Fruit fly (Drosophila melanogaster): ENCODE measurements around the gene MED11.

The MED11 gene

dm6 chr3L:18784562-18784961 is 38.9 kb downstream of the MED11 start (continued):
- TF ChIP-seq Scr (GFP tag; IDR thresholded peaks at IDR 0.05; ENCODE audit: partially characterized antibody) = no peak
- no peak for TF ChIP-seq Tbp (GFP tag; optimal IDR thresholded peaks at IDR 0.05)
- no peak for TF ChIP-seq Usf (GFP tag; optimal IDR thresholded peaks at IDR 0.05)
- TF ChIP-seq CG8478 (optimal IDR thresholded peaks at IDR 0.05) = no peak
- peak; percentile 28 to 57 for TF ChIP-seq chif (GFP tag; optimal IDR thresholded peaks at IDR 0.05)
- TF ChIP-seq al (GFP tag; IDR thresholded peaks at IDR 0.05) = peak; percentile 41
- no peak for TF ChIP-seq Sry-β (GFP tag; optimal IDR thresholded peaks at IDR 0.05)
- TF ChIP-seq CG12659 (GFP tag; optimal IDR thresholded peaks at IDR 0.05) = peak; percentile 44
- peak; percentile 57; the same call in 1 of the 2 replicates for TF ChIP-seq CG43689 (GFP tag; IDR thresholded peaks at IDR 0.05)
- no peak for TF ChIP-seq fd64A (GFP tag; optimal IDR thresholded peaks at IDR 0.05)
- TF ChIP-seq B-H2 (GFP tag; optimal IDR thresholded peaks at IDR 0.05) = no peak
- TF ChIP-seq CG13123 (GFP tag; optimal IDR thresholded peaks at IDR 0.05) = no peak
- no peak for TF ChIP-seq CG7963 (GFP tag; IDR thresholded peaks at IDR 0.05; ENCODE audit: partially characterized antibody)
- TF ChIP-seq CG10959 (GFP tag; IDR thresholded peaks at IDR 0.05) = no peak
- peak; percentile 12 for TF ChIP-seq CG5180 (GFP tag; optimal IDR thresholded peaks at IDR 0.05)
- TF ChIP-seq Fer3 (tag; optimal IDR thresholded peaks at IDR 0.05) = peak; percentile 30
- TF ChIP-seq sima (GFP tag; optimal IDR thresholded peaks at IDR 0.05) = no peak
- TF ChIP-seq dimm (GFP tag; IDR thresholded peaks at IDR 0.05) = peak; percentile 58; the same call in 1 of the 2 replicates
- no peak for TF ChIP-seq CG6683 (GFP tag; optimal IDR thresholded peaks at IDR 0.05)
- TF ChIP-seq Ets97D (GFP tag; optimal IDR thresholded peaks at IDR 0.05) = peak; percentile 12
- no peak for TF ChIP-seq CG10147 (GFP tag; optimal IDR thresholded peaks at IDR 0.05)
- peak; percentile 79 for TF ChIP-seq lab (GFP tag; optimal IDR thresholded peaks at IDR 0.05)
- TF ChIP-seq CG4617 (GFP tag; optimal IDR thresholded peaks at IDR 0.05; ENCODE audit: borderline replicate concordance) = no peak
- no peak for TF ChIP-seq disco-r (GFP tag; optimal IDR thresholded peaks at IDR 0.05)
- TF ChIP-seq CG8089 (GFP tag; optimal IDR thresholded peaks at IDR 0.05) = no peak
- peak; percentile 56 for TF ChIP-seq CG12942 (GFP tag; optimal IDR thresholded peaks at IDR 0.05)
- no peak for TF ChIP-seq chinmo (GFP tag; IDR thresholded peaks at IDR 0.05; ENCODE audit: partially characterized antibody)
- TF ChIP-seq vfl (GFP tag; optimal IDR thresholded peaks at IDR 0.05) = no peak
- peak; percentile 9 for TF ChIP-seq CG12155 (GFP tag; optimal IDR thresholded peaks at IDR 0.05)
- 0 out of 2 replicates have a peak, but pooled peaks have one; percentile 4 for TF ChIP-seq Doc2 (GFP tag; IDR thresholded peaks at IDR 0.05)
- TF ChIP-seq gem (tag; optimal IDR thresholded peaks at IDR 0.05) = peak; percentile 82
- TF ChIP-seq pb (GFP tag; optimal IDR thresholded peaks at IDR 0.05) = no peak
- peak; percentile 46 for TF ChIP-seq Rx (GFP tag; IDR thresholded peaks at IDR 0.05)
- TF ChIP-seq Oaz (GFP tag; IDR thresholded peaks at IDR 0.05) = peak; percentile 56; the same call in 1 of the 2 replicates
- TF ChIP-seq eyg (GFP tag; optimal IDR thresholded peaks at IDR 0.05) = peak; percentile 2
- TF ChIP-seq Xbp1 (GFP tag; optimal IDR thresholded peaks at IDR 0.05) = peak; percentile 65
- no peak for TF ChIP-seq gro (GFP tag; optimal IDR thresholded peaks at IDR 0.05)
- peak; percentile 27 for TF ChIP-seq salm (tag; optimal IDR thresholded peaks at IDR 0.05)
- TF ChIP-seq eve (GFP tag; optimal IDR thresholded peaks at IDR 0.05) = no peak
- TF ChIP-seq knrl (GFP tag; IDR thresholded peaks at IDR 0.05; ENCODE audit: partially characterized antibody) = no peak
- peak; percentile 48 for TF ChIP-seq HLH54F (GFP tag; optimal IDR thresholded peaks at IDR 0.05)
- TF ChIP-seq sob (GFP tag; IDR thresholded peaks at IDR 0.05) = peak; percentile 76; the same call in 1 of the 2 replicates
- TF ChIP-seq CG1647 (GFP tag; optimal IDR thresholded peaks at IDR 0.05) = no peak
- TF ChIP-seq run (tag; optimal IDR thresholded peaks at IDR 0.05) = peak; percentile 48
- no peak for TF ChIP-seq Adf1 (GFP tag; IDR thresholded peaks at IDR 0.05)
- TF ChIP-seq jumu (GFP tag; optimal IDR thresholded peaks at IDR 0.05) = peak; percentile 42
- TF ChIP-seq CG10543 (GFP tag; optimal IDR thresholded peaks at IDR 0.05) = no peak
- TF ChIP-seq ind (GFP tag; optimal IDR thresholded peaks at IDR 0.05) = peak; percentile 60
- TF ChIP-seq zen2 (GFP tag; IDR thresholded peaks at IDR 0.05; ENCODE audit: partially characterized antibody) = no peak
- no peak for TF ChIP-seq ac (GFP tag; optimal IDR thresholded peaks at IDR 0.05)
- peak; percentile 13 for TF ChIP-seq Antp (GFP tag; optimal IDR thresholded peaks at IDR 0.05)
